Worm (Caenorhabditis elegans) whole organism, L2 larva: ENCODE results near the gene cest-1.2.

ENCODE experiments used
- lin-13 ChIP-seq: fragments of 150-350 bp; optimal IDR thresholded peaks from 2 replicates; lab custom pipeline; 2014; ENCODE audit warnings: missing biosample characterization, missing genetic modification reagents, missing genetic modification characterization
- nhr-23 ChIP-seq: fragments of 150-350 bp; optimal IDR thresholded peaks from 2 replicates; lab custom pipeline; 2014; ENCODE audit warnings: missing biosample characterization, missing genetic modification reagents, missing genetic modification characterization
- nhr-237 ChIP-seq: fragments of 150-350 bp; optimal IDR thresholded peaks from 2 replicates; lab custom pipeline; 2014; ENCODE audit warnings: missing biosample characterization, missing genetic modification characterization
- skn-1 ChIP-seq: sonication (generic microtip); optimal IDR thresholded peaks from 2 replicates; lab custom pipeline; 2017; ENCODE audit warnings: missing biosample characterization, missing genetic modification characterization
- snpc-4 ChIP-seq: fragments of 150-350 bp; optimal IDR thresholded peaks from 2 replicates; lab custom pipeline; 2014; ENCODE audit warnings: missing biosample characterization, missing genetic modification characterization
- unc-62 ChIP-seq: fragments of 150-350 bp; optimal IDR thresholded peaks from 2 replicates; lab custom pipeline; 2014; ENCODE audit warnings: missing biosample characterization, missing genetic modification reagents, missing genetic modification characterization
- ztf-11 ChIP-seq: sonication (generic microtip); optimal IDR thresholded peaks from 2 replicates; lab custom pipeline; 2017; ENCODE audit warnings: missing biosample characterization, missing genetic modification characterization

DNA sequence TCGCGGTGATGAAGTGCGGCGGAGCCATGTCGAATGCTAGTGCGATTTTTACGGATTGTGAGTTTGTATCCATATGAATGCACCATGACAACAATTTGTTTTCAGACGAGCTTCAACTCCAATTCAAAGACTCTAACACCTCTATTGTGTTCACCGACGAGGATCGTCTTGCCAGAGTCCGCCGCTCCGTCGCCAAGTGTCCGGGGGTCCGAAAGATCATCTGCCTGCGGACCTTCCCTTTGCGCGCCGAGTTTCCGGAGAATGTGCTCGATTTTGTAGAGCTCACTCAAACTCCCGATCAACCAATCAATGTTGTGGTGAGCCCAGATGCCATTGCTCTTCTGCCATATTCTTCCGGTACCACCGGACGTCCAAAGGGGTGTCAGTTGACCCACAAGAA is 13.5 kb downstream of the cest-1.2 start:
- TF ChIP-seq lin-13 (GFP tag; lab: Kevin White, UChicago) (no peak), nhr-23 (tag; lab: Kevin White, UChicago) (no peak), ztf-11 (tag; lab: Kevin White, UChicago) (no peak), snpc-4 (tag; lab: Kevin White, UChicago) (no peak), unc-62 (no peak), nhr-237 (tag; lab: Kevin White, UChicago) (no peak), skn-1 (tag; lab: Kevin White, UChicago) (no peak)
